Worm (Caenorhabditis elegans) whole organism, early embryonic: Measurements from ENCODE around the gene W07G4.5.

Experiments used
- ama-1 ChIP-seq: fragments of 150-350 bp; optimal IDR thresholded peaks from 2 replicates; lab custom pipeline; 2014
- ceh-36 ChIP-seq: sonication (generic microtip); optimal IDR thresholded peaks from 2 replicates; lab custom pipeline; 2016; ENCODE audit warnings: missing genetic modification characterization, inconsistent platforms, missing compliant biosample characterization
- ets-7 ChIP-seq: sonication (generic microtip); optimal IDR thresholded peaks from 2 replicates; lab custom pipeline; 2016; ENCODE audit warnings: missing genotype, missing genetic modification characterization, missing compliant biosample characterization
- flt-1 ChIP-seq: fragments of 200-800 bp; sonication (Bioruptor generic); IDR thresholded peaks from 2 replicates; pipeline ENCODE4 v1.3.6; 2022; ENCODE audit warnings: missing genetic modification characterization, missing compliant biosample characterization
- hmbx-1 ChIP-seq: sonication (generic microtip); optimal IDR thresholded peaks from 2 replicates; lab custom pipeline; 2016; ENCODE audit warnings: mild to moderate bottlenecking, missing genetic modification characterization, missing compliant biosample characterization
- sea-1 ChIP-seq: fragments of 200-800 bp; sonication (Bioruptor generic); conservative IDR thresholded peaks from 2 replicates; pipeline ENCODE4 v1.3.6; 2022; ENCODE audit warnings: missing genetic modification characterization, missing compliant biosample characterization

DNA sequence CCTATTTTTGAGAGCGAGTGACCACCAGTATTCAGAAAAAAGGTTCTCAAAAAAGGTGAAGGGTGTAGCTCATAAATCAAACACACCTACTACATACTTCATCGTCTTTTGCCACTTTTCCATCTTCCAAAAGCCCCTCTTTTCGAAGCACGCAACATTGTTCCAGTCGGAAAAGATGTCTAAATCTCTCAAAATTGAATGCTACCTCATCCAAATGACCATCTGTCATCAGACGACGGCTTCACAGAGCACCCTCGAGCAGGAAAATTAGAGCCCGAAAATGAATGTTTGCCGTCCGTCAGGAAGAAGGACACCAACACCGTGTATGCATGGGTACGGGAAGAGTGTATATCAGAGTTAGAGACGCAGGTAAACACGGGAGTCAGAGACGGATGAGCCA lies 26.2 kb upstream of the W07G4.5 start:
- TF ChIP-seq flt-1 (GFP tag; lab: Robert Waterston, UW): no peak
- TF ChIP-seq ceh-36 (tag; lab: Kevin White, UChicago): no peak
- no peak for TF ChIP-seq sea-1 (GFP tag; lab: Robert Waterston, UW)
- no peak for TF ChIP-seq ets-7 (tag; lab: Kevin White, UChicago)
- no peak for TF ChIP-seq ama-1 (lab: Kevin White, UChicago)
- TF ChIP-seq hmbx-1: no peak
